Worm (Caenorhabditis elegans) whole organism, L4 larva: Measurements from ENCODE around the gene srsx-21.

Source experiments
- D1046.2 ChIP-seq: fragments of 200-800 bp; sonication (Bioruptor generic); IDR thresholded peaks from 2 replicates; pipeline ENCODE4 v1.3.6; 2022; ENCODE audit warnings: missing genetic modification characterization, missing compliant biosample characterization
- F49E8.2 ChIP-seq: sonication (generic microtip); optimal IDR thresholded peaks from 2 replicates; lab custom pipeline; 2016; ENCODE audit warnings: missing compliant biosample characterization, mild to moderate bottlenecking, missing genetic modification characterization, borderline replicate concordance
- R02D3.7 ChIP-seq: fragments of 150-350 bp; sonication (generic microtip); optimal IDR thresholded peaks from 3 replicates; lab custom pipeline; 2014; ENCODE audit warnings: missing biosample characterization, missing genetic modification characterization
- T26A8.4 ChIP-seq: fragments of 200-800 bp; sonication (Bioruptor generic); IDR thresholded peaks from 2 replicates; pipeline ENCODE4 v1.3.6; 2022; ENCODE audit warnings: missing genetic modification characterization, missing compliant biosample characterization
- Y5F2A.4 ChIP-seq: fragments of 200-800 bp; sonication (Bioruptor generic); optimal IDR thresholded peaks from 2 replicates; lab custom pipeline; 2018; ENCODE audit warnings: mild to moderate bottlenecking, missing genetic modification characterization, missing compliant biosample characterization
- aha-1 ChIP-seq: fragments of 150-350 bp; peaks from one replicate; lab custom pipeline; 2014; ENCODE audit warnings: missing biosample characterization, missing genetic modification characterization
- arid-1 ChIP-seq: fragments of 200-800 bp; sonication (Bioruptor generic); conservative IDR thresholded peaks from 2 replicates; pipeline ENCODE4 v1.3.6; 2022; ENCODE audit warnings: missing genetic modification reagents, missing genetic modification characterization, missing compliant biosample characterization
- attf-4 ChIP-seq: sonication (generic microtip); optimal IDR thresholded peaks from 3 replicates; lab custom pipeline; 2017; ENCODE audit warnings: missing biosample characterization, missing genetic modification characterization
- ceh-44 ChIP-seq: fragments of 200-800 bp; sonication (Bioruptor generic); IDR thresholded peaks from 2 replicates; pipeline ENCODE4 v1.3.6; 2022; ENCODE audit warnings: missing genetic modification reagents, missing genetic modification characterization, missing compliant biosample characterization
- daf-16 ChIP-seq, 3 experiments: sonication (generic microtip); optimal IDR thresholded peaks; 2 replicates each; lab custom pipeline; 2016 to 2017; ENCODE audit warnings: missing genetic modification characterization in 3 of 3, missing genetic modification reagents in 3 of 3, mild to moderate bottlenecking in 2 of 3, missing compliant biosample characterization in 2 of 3, missing biosample characterization in 1 of 3, moderate library complexity in 1 of 3
- daf-19 ChIP-seq: fragments of 200-800 bp; sonication (Bioruptor generic); conservative IDR thresholded peaks from 2 replicates; pipeline ENCODE4 v1.3.6; 2022; ENCODE audit warnings: missing genetic modification characterization, missing compliant biosample characterization
- dmd-6 ChIP-seq: fragments of 200-800 bp; sonication (Bioruptor generic); IDR thresholded peaks from 2 replicates; pipeline ENCODE4 v1.3.6; 2022; ENCODE audit warnings: missing genetic modification reagents, missing genetic modification characterization, missing compliant biosample characterization
- gei-8 ChIP-seq: fragments of 200-800 bp; sonication (Bioruptor generic); optimal IDR thresholded peaks from 2 replicates; lab custom pipeline; 2018; ENCODE audit warnings: mild to moderate bottlenecking, missing genetic modification characterization, missing compliant biosample characterization
- hlh-11 ChIP-seq: fragments of 200-800 bp; sonication (Bioruptor generic); optimal IDR thresholded peaks from 2 replicates; lab custom pipeline; 2018; ENCODE audit warnings: mild to moderate bottlenecking, missing genetic modification characterization, missing compliant biosample characterization
- hlh-30 ChIP-seq: sonication (generic microtip); optimal IDR thresholded peaks from 2 replicates; lab custom pipeline; 2017; ENCODE audit warnings: antibody characterized with exemption, mild to moderate bottlenecking, missing genetic modification characterization, missing compliant biosample characterization; ENCODE audit not compliant: insufficient read depth
- lin-1 ChIP-seq: fragments of 200-800 bp; sonication (Bioruptor generic); IDR thresholded peaks from 2 replicates; pipeline ENCODE4 v1.3.6; 2022; ENCODE audit warnings: missing genetic modification reagents, missing genetic modification characterization, missing compliant biosample characterization
- lin-39 ChIP-seq: fragments of 150-350 bp; optimal IDR thresholded peaks from 2 replicates; lab custom pipeline; 2014; ENCODE audit warnings: missing biosample characterization, missing genetic modification reagents, missing genetic modification characterization
- lsy-2 ChIP-seq, 2 experiments: fragments of 150-350 bp in 1 of 2; sonication (generic microtip) in 1 of 2; optimal IDR thresholded peaks; 2 replicates each; lab custom pipeline; 2014 to 2017; ENCODE audit warnings: missing biosample characterization in 2 of 2, missing genetic modification characterization in 2 of 2
- mxl-2 ChIP-seq: fragments of 200-800 bp; sonication (Bioruptor generic); conservative IDR thresholded peaks from 2 replicates; pipeline ENCODE4 v1.3.6; 2022; ENCODE audit warnings: missing genetic modification reagents, missing genetic modification characterization, missing compliant biosample characterization
- nhr-10 ChIP-seq: fragments of 150-350 bp; optimal IDR thresholded peaks from 2 replicates; lab custom pipeline; 2014; ENCODE audit warnings: missing biosample characterization, missing genetic modification characterization
- nhr-102 ChIP-seq: sonication (generic microtip); optimal IDR thresholded peaks from 2 replicates; lab custom pipeline; 2016; ENCODE audit warnings: mild to moderate bottlenecking, missing genetic modification characterization, moderate library complexity, missing compliant biosample characterization
- nhr-11 ChIP-seq: fragments of 150-350 bp; optimal IDR thresholded peaks from 2 replicates; lab custom pipeline; 2014; ENCODE audit warnings: missing biosample characterization, missing genetic modification characterization
- nhr-111 ChIP-seq: fragments of 200-800 bp; sonication (Bioruptor generic); optimal IDR thresholded peaks from 2 replicates; lab custom pipeline; 2018; ENCODE audit warnings: mild to moderate bottlenecking, missing genetic modification characterization, missing compliant biosample characterization
- nhr-237 ChIP-seq: sonication (generic microtip); optimal IDR thresholded peaks from 2 replicates; lab custom pipeline; 2017; ENCODE audit warnings: missing biosample characterization, missing genetic modification characterization
- nhr-41 ChIP-seq: fragments of 200-800 bp; sonication (Bioruptor generic); IDR thresholded peaks from 2 replicates; pipeline ENCODE4 v1.3.6; 2022; ENCODE audit warnings: missing genetic modification reagents, missing genetic modification characterization, missing compliant biosample characterization
- spr-1 ChIP-seq: sonication (generic microtip); optimal IDR thresholded peaks from 2 replicates; lab custom pipeline; 2016; ENCODE audit warnings: mild to moderate bottlenecking, missing genetic modification characterization, missing compliant biosample characterization
- unc-39 ChIP-seq: sonication (generic microtip); optimal IDR thresholded peaks from 2 replicates; lab custom pipeline; 2017; ENCODE audit warnings: missing biosample characterization, missing genetic modification characterization
- unc-62 ChIP-seq, 3 experiments: fragments of 150-350 bp in 1 of 3; sonication (generic microtip); optimal IDR thresholded peaks in 2 of 3; peaks in 1 of 3; 1 replicate in 1 of 3; 2 replicates in 2 of 3; lab custom pipeline; 2014 to 2017; ENCODE audit warnings: missing biosample characterization in 3 of 3, missing genetic modification characterization in 3 of 3, missing genetic modification reagents in 3 of 3, missing genotype in 1 of 3
- zfp-3 ChIP-seq: fragments of 200-800 bp; sonication (Bioruptor generic); conservative IDR thresholded peaks from 2 replicates; pipeline ENCODE4 v1.3.6; 2022; ENCODE audit warnings: missing genetic modification reagents, missing genetic modification characterization, missing compliant biosample characterization
- zip-11 ChIP-seq: fragments of 200-800 bp; sonication (Bioruptor generic); IDR thresholded peaks from 2 replicates; pipeline ENCODE4 v1.3.6; 2022; ENCODE audit warnings: missing genetic modification characterization, missing compliant biosample characterization
- ztf-7 ChIP-seq: fragments of 150-350 bp; optimal IDR thresholded peaks from 2 replicates; lab custom pipeline; 2014; ENCODE audit warnings: missing biosample characterization, missing genetic modification characterization

Gene srsx-21

DNA sequence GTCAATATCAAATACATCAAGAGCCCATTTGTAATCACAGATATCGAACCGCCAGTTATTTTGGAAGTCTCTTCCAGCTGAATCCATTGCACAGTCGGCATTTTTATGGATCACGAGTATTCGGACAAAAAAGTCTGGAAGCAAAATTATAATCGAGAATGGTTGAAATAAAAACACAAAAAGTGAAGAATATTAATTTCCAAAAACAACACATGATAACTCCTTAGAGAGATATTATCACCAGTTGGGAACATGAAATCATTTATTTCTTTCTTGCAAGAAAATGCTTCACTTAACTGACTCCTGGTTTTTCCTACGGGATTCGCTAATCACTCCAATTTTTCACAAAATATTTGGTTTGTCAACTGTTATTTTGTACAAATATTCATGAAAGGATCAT lies 13.6 kb upstream of the srsx-21 start, which contains the start of gene str-2:
str-2 (minus strand) TSS at position 101 of the 400 bp plus-strand sequence.
- no peak for TF ChIP-seq nhr-111 (GFP tag; lab: Kevin White, UChicago)
- no peak for TF ChIP-seq spr-1 (tag; lab: Kevin White, UChicago)
- no peak for TF ChIP-seq unc-62 (GFP tag; optimal IDR thresholded peaks at IDR 0.05 in 1 of 2; lab: Kevin White, UChicago)
- TF ChIP-seq unc-62 (tag; optimal IDR thresholded peaks at IDR 0.05; lab: Kevin White, UChicago): no peak
- TF ChIP-seq, all 104 proteins: peak for 0

DNA sequence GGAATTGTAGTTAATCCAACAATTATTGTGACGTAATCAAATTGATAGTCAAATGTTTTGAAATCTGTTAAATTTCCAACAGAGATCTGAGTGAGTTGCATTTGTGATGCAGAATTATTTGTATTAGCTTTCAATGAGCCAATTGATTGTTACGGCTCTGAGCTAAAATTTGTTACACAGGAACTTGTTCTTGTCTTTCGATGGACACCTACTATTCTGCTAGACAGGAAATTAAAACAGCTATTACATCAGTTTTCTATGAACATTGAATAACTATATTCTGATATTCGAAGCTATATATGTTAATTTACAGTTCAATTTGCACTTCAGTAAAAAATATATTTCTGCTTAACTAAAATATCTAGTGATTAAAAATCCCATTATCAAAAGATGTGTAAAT lies 3.9 kb upstream of the srsx-21 start, which contains the start of gene sru-40:
sru-40 (minus strand) TSS at position 101 of the 400 bp plus-strand sequence.
- TF ChIP-seq nhr-11 (tag; lab: Kevin White, UChicago): no peak
- TF ChIP-seq ceh-44 (GFP tag; lab: Robert Waterston, UW): no peak
- TF ChIP-seq T26A8.4 (GFP tag; lab: Robert Waterston, UW): no peak
- no peak for TF ChIP-seq zip-11 (GFP tag; lab: Robert Waterston, UW)
- no peak for TF ChIP-seq D1046.2 (GFP tag; lab: Robert Waterston, UW)
- TF ChIP-seq arid-1 (GFP tag; lab: Robert Waterston, UW): no peak
- no peak for TF ChIP-seq mxl-2 (GFP tag; lab: Robert Waterston, UW)
- TF ChIP-seq zfp-3: no peak
- TF ChIP-seq nhr-102 (tag; lab: Kevin White, UChicago): no peak
- no peak for TF ChIP-seq hlh-11 (tag; lab: Kevin White, UChicago)
- TF ChIP-seq lin-1: no peak
- TF ChIP-seq hlh-30: no peak
- no peak for TF ChIP-seq ztf-7
- no peak for TF ChIP-seq attf-4 (tag; lab: Kevin White, UChicago)
- TF ChIP-seq nhr-237 (tag; lab: Kevin White, UChicago): no peak
- no peak for TF ChIP-seq gei-8 (GFP tag; lab: Kevin White, UChicago)
- TF ChIP-seq unc-62 (GFP tag; optimal IDR thresholded peaks at IDR 0.05 in 1 of 2; lab: Kevin White, UChicago): no peak
- no peak for TF ChIP-seq unc-62 (tag; optimal IDR thresholded peaks at IDR 0.05; lab: Kevin White, UChicago)
- TF ChIP-seq daf-19: no peak
- no peak for TF ChIP-seq nhr-41 (GFP tag; lab: Robert Waterston, UW)

DNA sequence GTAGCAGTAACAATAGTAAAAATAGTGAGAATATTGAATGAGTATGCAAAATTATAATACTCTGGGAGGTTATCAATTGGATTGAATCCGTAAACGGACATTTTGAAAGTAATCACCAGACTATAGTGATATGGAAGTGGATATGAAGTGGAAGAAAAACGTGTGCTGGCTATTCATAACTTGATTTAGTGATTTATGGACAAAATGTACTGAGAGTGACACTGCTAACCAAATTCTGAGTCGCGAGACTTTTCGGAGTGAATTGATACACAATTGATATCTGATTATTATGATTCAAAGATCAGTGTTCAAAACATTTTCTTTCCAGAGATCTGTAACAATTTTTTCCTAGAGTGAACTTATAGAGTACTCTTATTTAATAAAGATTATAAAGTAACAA lies 1.8 kb upstream of the srsx-21 start, which contains the start of gene sru-38:
sru-38 (minus strand) TSS at position 101 of the 400 bp plus-strand sequence.
- no peak for TF ChIP-seq unc-39 (tag; lab: Kevin White, UChicago)
- TF ChIP-seq R02D3.7 (tag; lab: Kevin White, UChicago): no peak
- no peak for TF ChIP-seq lsy-2 (tag; optimal IDR thresholded peaks at IDR 0.05; lab: Kevin White, UChicago)

DNA sequence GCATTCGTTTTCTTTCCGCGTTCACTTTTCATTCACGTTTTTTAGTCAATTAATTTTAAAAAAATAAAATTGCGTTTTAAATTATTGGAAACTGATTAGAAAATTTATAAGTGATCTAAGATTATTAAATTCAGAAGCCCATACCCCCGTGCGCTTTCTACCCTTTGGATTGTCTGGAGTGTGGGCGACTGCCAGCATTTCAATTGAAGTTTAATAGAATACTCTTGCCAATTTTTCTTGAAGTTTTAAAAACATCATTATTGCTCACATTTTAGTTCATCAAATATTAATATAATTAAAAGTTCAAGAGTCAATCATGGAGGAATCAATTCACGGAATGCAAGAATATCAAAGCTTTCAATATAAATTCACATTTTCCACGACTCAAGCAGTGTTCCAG lies 3.6 kb downstream of the srsx-21 start, which contains the start of gene sru-36:
sru-36 (plus strand) TSS at position 301 of the 400 bp plus-strand sequence.
- TF ChIP-seq Y5F2A.4 (GFP tag; lab: Kevin White, UChicago) (no peak), aha-1 (no peak), F49E8.2 (tag; lab: Kevin White, UChicago) (no peak), daf-16 (GFP tag; optimal IDR thresholded peaks at IDR 0.05; lab: Kevin White, UChicago) (no peak), daf-16 (tag; optimal IDR thresholded peaks at IDR 0.05; lab: Kevin White, UChicago) (no peak)

DNA sequence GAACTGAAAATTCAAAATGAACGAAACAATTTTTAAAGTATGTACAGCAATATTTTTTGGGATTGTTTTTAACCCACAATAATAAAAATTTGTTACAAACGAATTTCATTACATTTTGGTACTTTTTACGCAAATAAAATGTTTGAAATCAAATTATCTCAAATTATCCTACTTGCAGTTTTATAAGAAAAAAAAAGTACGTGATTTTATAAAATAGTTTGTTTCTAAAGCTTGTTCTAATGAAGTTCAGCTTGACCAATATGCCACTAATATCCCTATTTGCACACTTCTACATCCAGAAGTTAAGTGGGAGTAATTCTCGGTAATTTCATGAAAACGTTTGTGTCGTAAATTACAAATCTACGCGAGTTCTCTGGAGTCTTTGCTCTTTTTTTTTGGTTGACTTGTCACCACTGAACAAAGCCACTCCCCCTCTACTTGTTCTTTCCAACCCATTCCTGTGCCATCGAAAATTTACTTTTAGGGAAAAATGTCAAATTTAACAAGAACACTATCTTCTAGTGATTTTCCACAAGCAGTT lies 5.7 kb downstream of the srsx-21 start, which contains the start of gene sru-8:
sru-8 (plus strand) TSS at position 491 of the 541 bp plus-strand sequence.
- TF ChIP-seq nhr-11 (tag; lab: Kevin White, UChicago): no peak
- peak in 1 of 2 experiments; percentile 91 for TF ChIP-seq unc-62 (GFP tag; optimal IDR thresholded peaks at IDR 0.05 in 1 of 2; lab: Kevin White, UChicago)
- TF ChIP-seq unc-62 (tag; optimal IDR thresholded peaks at IDR 0.05; lab: Kevin White, UChicago): no peak
- no peak for TF ChIP-seq dmd-6

DNA sequence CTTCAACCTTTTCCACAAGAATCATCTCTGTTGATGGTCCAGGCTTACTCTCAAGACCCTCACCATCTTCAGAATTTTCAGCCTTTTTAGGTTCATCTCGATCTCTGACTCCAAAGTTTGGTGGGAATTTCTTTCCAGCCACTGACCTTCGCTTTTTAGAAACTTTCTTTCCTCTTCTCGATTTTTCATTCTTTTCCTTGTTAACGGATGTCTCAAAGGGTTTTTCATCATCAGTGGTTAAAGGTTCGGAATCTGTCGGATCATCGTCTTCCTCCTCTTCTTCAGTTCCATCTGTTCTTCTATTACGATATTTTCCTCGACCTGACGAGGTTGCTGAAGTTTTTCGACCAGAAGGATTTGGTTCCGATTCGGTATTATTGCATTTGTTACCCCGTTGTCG lies 10.8 kb downstream of the srsx-21 start:
- no peak for TF ChIP-seq arid-1 (GFP tag; lab: Robert Waterston, UW)
- no peak for TF ChIP-seq ztf-7
- TF ChIP-seq nhr-10 (tag; lab: Kevin White, UChicago): no peak
- TF ChIP-seq lin-39 (tag; lab: Kevin White, UChicago): no peak
- TF ChIP-seq unc-62 (GFP tag; optimal IDR thresholded peaks at IDR 0.05 in 1 of 2; lab: Kevin White, UChicago): peak in 1 of 2 experiments; percentile 92
- no peak for TF ChIP-seq unc-62 (tag; optimal IDR thresholded peaks at IDR 0.05; lab: Kevin White, UChicago)
